Worm (Caenorhabditis elegans) whole organism, mixed stage, embryonic: Measurements from ENCODE around the gene W07G4.5.

Source experiments
- M03D4.4 ChIP-seq: sonication (generic microtip); optimal IDR thresholded peaks from 2 replicates; lab custom pipeline; 2017; ENCODE audit warnings: mild to moderate bottlenecking, missing genetic modification characterization, missing compliant biosample characterization
- ceh-39 ChIP-seq: fragments of 150-350 bp; optimal IDR thresholded peaks from 2 replicates; lab custom pipeline; 2014; ENCODE audit warnings: missing biosample characterization, missing genetic modification characterization
- ceh-83 ChIP-seq: fragments of 200-800 bp; sonication (Bioruptor generic); optimal IDR thresholded peaks from 2 replicates; lab custom pipeline; 2018; ENCODE audit warnings: mild to moderate bottlenecking, missing genetic modification characterization, missing compliant biosample characterization
- ces-1 ChIP-seq: fragments of 150-350 bp; optimal IDR thresholded peaks from 2 replicates; lab custom pipeline; 2014; ENCODE audit warnings: missing biosample characterization, missing genetic modification reagents, missing genetic modification characterization
- cnd-1 ChIP-seq: fragments of 200-800 bp; sonication (Bioruptor generic); optimal IDR thresholded peaks from 2 replicates; lab custom pipeline; 2018; ENCODE audit warnings: mild to moderate bottlenecking, missing genetic modification characterization, missing compliant biosample characterization
- drap-1 ChIP-seq: fragments of 200-800 bp; sonication (Bioruptor generic); optimal IDR thresholded peaks from 3 replicates; lab custom pipeline; 2018; ENCODE audit warnings: mild to moderate bottlenecking, missing genetic modification characterization, missing compliant biosample characterization
- elt-1 ChIP-seq: sonication (generic microtip); optimal IDR thresholded peaks from 2 replicates; lab custom pipeline; 2017; ENCODE audit warnings: missing genetic modification characterization, mild to moderate bottlenecking, missing compliant biosample characterization, antibody characterized with exemption, moderate library complexity, borderline replicate concordance; ENCODE audit not compliant: insufficient read depth
- elt-3 ChIP-seq: fragments of 150-350 bp; optimal IDR thresholded peaks from 2 replicates; lab custom pipeline; 2014; ENCODE audit warnings: missing biosample characterization, missing genetic modification characterization
- flh-1 ChIP-seq: fragments of 200-800 bp; sonication (Bioruptor generic); optimal IDR thresholded peaks from 2 replicates; lab custom pipeline; 2018; ENCODE audit warnings: mild to moderate bottlenecking, missing genetic modification characterization, moderate library complexity, missing compliant biosample characterization
- ham-2 ChIP-seq: fragments of 200-800 bp; sonication (Bioruptor generic); optimal IDR thresholded peaks from 2 replicates; lab custom pipeline; 2018; ENCODE audit warnings: mild to moderate bottlenecking, missing genetic modification characterization, missing compliant biosample characterization
- hlh-1 ChIP-seq: fragments of 150-350 bp; optimal IDR thresholded peaks from 2 replicates; lab custom pipeline; 2014; ENCODE audit warnings: missing biosample characterization, missing genetic modification reagents, missing genetic modification characterization
- lin-13 ChIP-seq: fragments of 150-350 bp; optimal IDR thresholded peaks from 2 replicates; lab custom pipeline; 2014; ENCODE audit warnings: missing biosample characterization, missing genetic modification characterization
- lsy-2 ChIP-seq: fragments of 150-350 bp; optimal IDR thresholded peaks from 2 replicates; lab custom pipeline; 2014; ENCODE audit warnings: missing biosample characterization, missing genetic modification characterization
- mep-1 ChIP-seq: fragments of 150-350 bp; optimal IDR thresholded peaks from 2 replicates; lab custom pipeline; 2017; ENCODE audit warnings: missing biosample characterization, missing genetic modification reagents, missing genetic modification characterization, inconsistent platforms
- mls-2 ChIP-seq: sonication (generic microtip); optimal IDR thresholded peaks from 2 replicates; lab custom pipeline; 2016; ENCODE audit warnings: mild to moderate bottlenecking, missing genetic modification characterization, moderate library complexity, missing compliant biosample characterization
- nhr-12 ChIP-seq: fragments of 150-350 bp; optimal IDR thresholded peaks from 2 replicates; lab custom pipeline; 2014; ENCODE audit warnings: missing biosample characterization, missing genetic modification characterization
- nhr-2 ChIP-seq: fragments of 150-350 bp; optimal IDR thresholded peaks from 2 replicates; lab custom pipeline; 2014; ENCODE audit warnings: missing biosample characterization, missing genetic modification characterization
- nhr-237 ChIP-seq: fragments of 150-350 bp; optimal IDR thresholded peaks from 2 replicates; lab custom pipeline; 2014; ENCODE audit warnings: missing biosample characterization, missing genetic modification characterization
- nhr-28 ChIP-seq: fragments of 150-350 bp; optimal IDR thresholded peaks from 2 replicates; lab custom pipeline; 2014; ENCODE audit warnings: missing biosample characterization, missing genetic modification characterization
- nhr-76 ChIP-seq: sonication (generic microtip); optimal IDR thresholded peaks from 2 replicates; lab custom pipeline; 2017; ENCODE audit warnings: missing biosample characterization, missing genetic modification characterization
- pha-4 ChIP-seq: fragments of 150-350 bp; optimal IDR thresholded peaks from 2 replicates; lab custom pipeline; 2018; ENCODE audit warnings: missing biosample characterization, missing genetic modification reagents, missing genetic modification characterization
- sem-2 ChIP-seq: fragments of 200-800 bp; sonication (Bioruptor generic); optimal IDR thresholded peaks from 2 replicates; lab custom pipeline; 2018; ENCODE audit warnings: mild to moderate bottlenecking, missing genetic modification characterization, missing compliant biosample characterization
- snpc-4 ChIP-seq: fragments of 150-350 bp; optimal IDR thresholded peaks from 2 replicates; lab custom pipeline; 2014; ENCODE audit warnings: missing biosample characterization, missing genetic modification characterization
- sptf-1 ChIP-seq: sonication (generic microtip); optimal IDR thresholded peaks from 2 replicates; lab custom pipeline; 2017; ENCODE audit warnings: mild to moderate bottlenecking, missing genetic modification characterization, moderate library complexity, missing compliant biosample characterization
- tbx-8 ChIP-seq: fragments of 200-800 bp; sonication (Bioruptor generic); optimal IDR thresholded peaks from 2 replicates; lab custom pipeline; 2018; ENCODE audit warnings: mild to moderate bottlenecking, missing genetic modification characterization, moderate library complexity, missing compliant biosample characterization
- unc-120 ChIP-seq: sonication (generic microtip); optimal IDR thresholded peaks from 2 replicates; lab custom pipeline; 2017; ENCODE audit warnings: missing genetic modification characterization, missing compliant biosample characterization; ENCODE audit not compliant: poor library complexity, severe bottlenecking
- unc-39 ChIP-seq: fragments of 150-350 bp; optimal IDR thresholded peaks from 2 replicates; lab custom pipeline; 2014; ENCODE audit warnings: missing biosample characterization, missing genetic modification characterization
- unc-62 ChIP-seq: fragments of 150-350 bp; optimal IDR thresholded peaks from 2 replicates; lab custom pipeline; 2014; ENCODE audit warnings: missing biosample characterization, missing genetic modification reagents, missing genetic modification characterization
- zip-8 ChIP-seq: fragments of 150-350 bp; optimal IDR thresholded peaks from 2 replicates; lab custom pipeline; 2014; ENCODE audit warnings: missing biosample characterization, missing genetic modification characterization

W07G4.5 gene

ce11 chrV:13081197-13081747, 33.5 kb downstream of the W07G4.5 start:
- TF ChIP-seq nhr-237 (tag; lab: Kevin White, UChicago) (no peak), sem-2 (GFP tag; lab: Kevin White, UChicago) (no peak), elt-3 (tag; lab: Kevin White, UChicago) (no peak), unc-39 (tag; lab: Kevin White, UChicago) (no peak), tbx-8 (no peak), elt-1 (tag; lab: Kevin White, UChicago) (no peak), mep-1 (no peak), unc-62 (GFP tag; lab: Kevin White, UChicago) (peak; percentile 8)

ce11 chrV:13082442-13083126, 34.8 kb downstream of the W07G4.5 start, which contains the start of gene C34B4.2:
Gene C34B4.2 (plus strand): TSS chrV:13083055.
- TF ChIP-seq nhr-237 (tag; lab: Kevin White, UChicago): peak; percentile 44
- no peak for TF ChIP-seq cnd-1 (tag; lab: Kevin White, UChicago)
- TF ChIP-seq ceh-39: no peak
- TF ChIP-seq snpc-4: no peak
- TF ChIP-seq tbx-8: no peak
- no peak for TF ChIP-seq ceh-83 (GFP tag; lab: Kevin White, UChicago)
- peak; percentile 49 for TF ChIP-seq hlh-1
- no peak for TF ChIP-seq ham-2 (GFP tag; lab: Kevin White, UChicago)
- no peak for TF ChIP-seq sem-2 (GFP tag; lab: Kevin White, UChicago)
- TF ChIP-seq lsy-2 (tag; lab: Kevin White, UChicago): no peak
- no peak for TF ChIP-seq lin-13 (tag; lab: Kevin White, UChicago)
- no peak for TF ChIP-seq mep-1
- TF ChIP-seq ces-1 (GFP tag; lab: Kevin White, UChicago): peak; percentile 12
- TF ChIP-seq nhr-2: no peak
- TF ChIP-seq unc-120: peak; percentile 14
- TF ChIP-seq drap-1 (GFP tag; lab: Kevin White, UChicago): no peak
- peak; percentile 43 for TF ChIP-seq zip-8 (tag; lab: Kevin White, UChicago)
- peak; percentile 38 for TF ChIP-seq pha-4 (tag; lab: Kevin White, UChicago)
- no peak for TF ChIP-seq M03D4.4 (tag; lab: Kevin White, UChicago)

- TF ChIP-seq tbx-8 (no peak), zip-8 (tag; lab: Kevin White, UChicago) (no peak), cnd-1 (tag; lab: Kevin White, UChicago) (no peak), mls-2 (tag; lab: Kevin White, UChicago) (no peak)
- TF ChIP-seq, all 35 proteins: peak for 0
Observed at ce11 chrV:13083751-13084672, 36.2 kb downstream of the W07G4.5 start.

ce11 chrV:13085227-13085640, 37.5 kb downstream of the W07G4.5 start:
- no peak for TF ChIP-seq sem-2 (GFP tag; lab: Kevin White, UChicago)
- no peak for TF ChIP-seq tbx-8
- no peak for TF ChIP-seq nhr-28 (tag; lab: Kevin White, UChicago)
- TF ChIP-seq flh-1 (GFP tag; lab: Kevin White, UChicago): no peak
- TF ChIP-seq hlh-1: no peak
- no peak for TF ChIP-seq nhr-76 (tag; lab: Kevin White, UChicago)
- no peak for TF ChIP-seq mep-1
- no peak for TF ChIP-seq M03D4.4 (tag; lab: Kevin White, UChicago)
- no peak for TF ChIP-seq sptf-1 (tag; lab: Kevin White, UChicago)
- no peak for TF ChIP-seq zip-8 (tag; lab: Kevin White, UChicago)
- no peak for TF ChIP-seq mls-2 (tag; lab: Kevin White, UChicago)
- TF ChIP-seq lin-13 (tag; lab: Kevin White, UChicago): no peak
- no peak for TF ChIP-seq snpc-4
- no peak for TF ChIP-seq ceh-83 (GFP tag; lab: Kevin White, UChicago)
- TF ChIP-seq nhr-12 (tag; lab: Kevin White, UChicago): no peak
- TF ChIP-seq unc-62 (GFP tag; lab: Kevin White, UChicago): no peak
- TF ChIP-seq elt-3 (tag; lab: Kevin White, UChicago): no peak
